Worm (Caenorhabditis elegans): ENCODE measurements around the gene F11A5.17.

DNA sequence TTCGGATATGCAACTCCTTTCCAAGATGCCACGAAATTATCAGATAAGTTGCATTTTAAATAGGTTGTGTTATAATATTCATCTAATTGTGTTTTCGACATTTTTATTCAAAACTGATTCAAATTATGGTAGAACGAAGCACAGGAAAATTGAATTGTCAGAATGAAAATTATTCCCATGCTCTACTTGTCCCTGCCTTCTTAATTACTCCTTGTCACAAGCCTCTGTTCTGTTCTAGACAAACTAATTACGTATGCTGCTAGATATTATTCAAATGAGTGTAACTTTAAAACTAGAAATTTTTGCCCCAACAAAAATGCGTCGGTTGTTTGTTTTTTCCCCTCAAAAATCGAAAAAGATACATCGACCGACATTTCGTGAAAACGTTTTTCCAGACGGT, 42.2 kb downstream of the F11A5.17 start, which contains the start of gene srh-104:
- TF ChIP-seq dve-1 (tag; optimal IDR thresholded peaks at IDR 0.05) (no peak), nhr-232 (tag; optimal IDR thresholded peaks at IDR 0.05) (no peak), ceh-30 (tag; optimal IDR thresholded peaks at IDR 0.05) (no peak), pqm-1 (tag; optimal IDR thresholded peaks at IDR 0.05) (no peak), ceh-45 (GFP tag; IDR thresholded peaks at IDR 0.05) (no peak), ceh-9 (tag; optimal IDR thresholded peaks at IDR 0.05) (no peak), ceh-31 (tag; optimal IDR thresholded peaks at IDR 0.05) (no peak), elt-2 (tag; optimal IDR thresholded peaks at IDR 0.05) (no peak), pha-2 (tag; optimal IDR thresholded peaks at IDR 0.05) (no peak), hlh-30 (tag; optimal IDR thresholded peaks at IDR 0.05; ENCODE audit: insufficient read depth) (no peak), ama-1 (optimal IDR thresholded peaks at IDR 0.05) (no peak)
